Worm (Caenorhabditis elegans): ENCODE data around the gene ztf-20.

ztf-20 gene

DNA sequence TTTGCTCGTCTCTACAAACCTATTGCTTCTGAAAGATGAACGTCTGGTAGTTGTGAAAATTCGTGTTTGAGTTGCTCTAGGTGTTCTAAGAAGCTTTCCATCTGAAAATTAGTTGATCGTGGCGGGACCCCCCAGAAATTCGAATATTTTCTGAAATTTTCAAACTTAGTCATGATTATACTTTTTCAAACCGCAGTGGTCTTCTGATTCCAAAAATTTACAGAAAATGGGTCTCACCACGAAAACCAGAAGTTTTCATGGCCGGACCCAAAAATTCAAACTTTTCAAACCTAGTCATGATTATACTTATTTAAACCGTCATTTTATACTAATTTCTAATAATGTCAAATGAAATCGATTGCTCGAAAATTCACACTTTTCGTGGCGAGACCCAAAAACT is at the start of gene ztf-20:
Gene ztf-20, minus strand, starts transcription at position 101 of the 400 bp plus-strand sequence.
- TF ChIP-seq tab-1 (GFP tag; IDR thresholded peaks at IDR 0.05) (no peak), cog-1 (tag; optimal IDR thresholded peaks at IDR 0.05) (no peak), klf-2 (GFP tag; conservative IDR thresholded peaks at IDR 0.05) (no peak), ztf-29 (GFP tag; IDR thresholded peaks at IDR 0.05) (no peak), ztf-23 (GFP tag; IDR thresholded peaks at IDR 0.05) (no peak), med-1 (GFP tag; optimal IDR thresholded peaks at IDR 0.05; ENCODE audit: insufficient read depth) (no peak), ref-1 (GFP tag; conservative IDR thresholded peaks at IDR 0.05) (no peak), T22C8.4 (GFP tag; IDR thresholded peaks at IDR 0.05) (no peak), flt-1 (GFP tag; IDR thresholded peaks at IDR 0.05) (no peak)

DNA sequence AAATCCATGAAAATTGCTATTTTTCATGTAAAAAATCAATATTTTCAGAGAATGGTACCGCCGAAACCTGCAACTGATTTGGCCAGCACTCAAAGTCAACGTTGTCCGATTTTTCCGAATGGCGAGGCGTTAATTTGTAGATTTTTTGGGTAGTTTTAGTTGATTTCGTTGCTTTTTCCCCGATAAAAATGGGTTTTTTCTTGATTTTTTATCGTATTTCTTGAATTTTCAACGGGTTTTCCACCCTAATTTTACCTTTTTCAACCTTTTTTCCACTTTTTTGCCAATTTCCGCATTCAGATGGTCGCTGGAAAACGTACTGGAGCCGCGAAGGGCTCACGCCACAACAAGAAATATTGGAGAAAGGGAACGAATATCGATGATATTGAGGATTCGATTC is 41.7 kb upstream of the ztf-20 start, which contains the start of gene Y39B6A.33:
Gene Y39B6A.33, plus strand, starts transcription at position 301 of the 400 bp plus-strand sequence.
- no peak for TF ChIP-seq flt-1 (GFP tag; IDR thresholded peaks at IDR 0.05)
- no peak for TF ChIP-seq T22C8.4 (GFP tag; IDR thresholded peaks at IDR 0.05)
- no peak for TF ChIP-seq ztf-29 (GFP tag; IDR thresholded peaks at IDR 0.05)
- no peak for TF ChIP-seq med-1 (GFP tag; optimal IDR thresholded peaks at IDR 0.05; ENCODE audit: insufficient read depth)
- no peak for TF ChIP-seq cog-1 (tag; optimal IDR thresholded peaks at IDR 0.05)
- no peak for TF ChIP-seq ztf-23 (GFP tag; IDR thresholded peaks at IDR 0.05)
- no peak for TF ChIP-seq tab-1 (GFP tag; IDR thresholded peaks at IDR 0.05)
- no peak for TF ChIP-seq klf-2 (GFP tag; conservative IDR thresholded peaks at IDR 0.05)
- TF ChIP-seq ref-1 (GFP tag; conservative IDR thresholded peaks at IDR 0.05): no peak

DNA sequence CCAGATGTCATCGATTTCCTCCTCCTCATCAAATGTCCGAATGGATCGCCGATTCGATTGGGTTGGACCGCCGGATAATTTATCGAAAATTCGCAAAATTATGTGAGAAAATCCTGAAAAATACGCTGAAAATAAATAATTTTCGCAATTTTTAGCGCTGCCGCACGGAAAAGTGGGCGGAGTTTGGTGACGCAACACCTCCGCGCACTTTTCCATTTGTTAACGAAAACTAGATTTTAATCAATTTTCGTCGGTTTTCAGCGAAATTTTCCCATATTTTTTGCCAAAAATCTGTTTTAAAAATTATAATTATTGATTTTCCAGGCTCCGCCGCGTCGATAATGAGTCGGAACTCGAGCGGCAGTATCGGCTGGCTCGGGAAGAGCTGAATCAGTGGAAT is 41.0 kb upstream of the ztf-20 start, which contains the start of gene Y39B6A.34:
Gene Y39B6A.34, plus strand, starts transcription at position 3 of the 400 bp plus-strand sequence.
- TF ChIP-seq cog-1 (tag; optimal IDR thresholded peaks at IDR 0.05) (no peak), tab-1 (GFP tag; IDR thresholded peaks at IDR 0.05) (no peak), klf-2 (GFP tag; conservative IDR thresholded peaks at IDR 0.05) (no peak), ztf-29 (GFP tag; IDR thresholded peaks at IDR 0.05) (no peak), ztf-23 (GFP tag; IDR thresholded peaks at IDR 0.05) (no peak), flt-1 (GFP tag; IDR thresholded peaks at IDR 0.05) (no peak), T22C8.4 (GFP tag; IDR thresholded peaks at IDR 0.05) (no peak), ref-1 (GFP tag; conservative IDR thresholded peaks at IDR 0.05) (no peak), med-1 (GFP tag; optimal IDR thresholded peaks at IDR 0.05; ENCODE audit: insufficient read depth) (no peak)

DNA sequence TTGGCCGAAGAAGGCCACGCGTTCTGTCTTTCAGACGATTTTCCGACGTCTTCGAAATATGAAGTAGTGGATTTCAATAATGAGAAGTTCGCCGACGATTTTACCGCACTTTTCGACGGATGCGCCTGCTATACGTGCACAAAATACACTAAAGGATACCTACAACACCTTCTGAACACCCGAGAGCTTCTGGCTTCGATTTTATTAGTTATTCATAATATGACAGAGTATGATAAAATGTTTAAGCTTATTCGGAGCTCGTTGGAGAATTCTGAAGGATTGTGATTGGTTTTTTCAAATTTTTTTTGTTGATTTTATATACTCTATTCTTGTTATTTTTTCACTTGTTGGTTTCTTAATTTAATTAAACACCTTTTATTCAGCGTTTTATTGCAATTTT is 40.6 kb upstream of the ztf-20 start:
- TF ChIP-seq ref-1 (GFP tag; conservative IDR thresholded peaks at IDR 0.05) (no peak), ztf-23 (GFP tag; IDR thresholded peaks at IDR 0.05) (no peak), flt-1 (GFP tag; IDR thresholded peaks at IDR 0.05) (no peak), T22C8.4 (GFP tag; IDR thresholded peaks at IDR 0.05) (no peak), ztf-29 (GFP tag; IDR thresholded peaks at IDR 0.05) (no peak), med-1 (GFP tag; optimal IDR thresholded peaks at IDR 0.05; ENCODE audit: insufficient read depth) (no peak), tab-1 (GFP tag; IDR thresholded peaks at IDR 0.05) (no peak), cog-1 (tag; optimal IDR thresholded peaks at IDR 0.05) (no peak), klf-2 (GFP tag; conservative IDR thresholded peaks at IDR 0.05) (no peak)

DNA sequence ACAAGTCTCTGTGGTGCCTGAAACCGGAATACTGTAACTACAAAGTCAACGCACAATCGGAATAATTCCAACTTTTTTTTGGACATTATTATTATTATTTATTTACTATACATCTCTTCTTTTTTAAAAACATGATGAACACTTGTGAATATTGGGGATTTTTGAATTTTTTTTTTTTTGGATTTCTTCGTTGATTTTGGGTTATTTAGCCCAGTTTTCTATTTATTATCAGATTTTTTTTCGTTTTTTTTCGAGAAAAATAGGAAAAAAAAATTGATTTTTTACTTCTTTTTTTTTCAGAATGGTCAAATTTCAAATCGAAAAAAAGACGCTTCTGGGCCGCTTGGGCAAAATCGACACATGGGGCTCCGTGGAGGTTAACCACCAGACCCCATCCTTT is 38.1 kb upstream of the ztf-20 start, which contains the start of gene tgt-2:
Gene tgt-2, plus strand, starts transcription at position 301 of the 400 bp plus-strand sequence.
- TF ChIP-seq tab-1 (GFP tag; IDR thresholded peaks at IDR 0.05): no peak
- no peak for TF ChIP-seq T22C8.4 (GFP tag; IDR thresholded peaks at IDR 0.05)
- no peak for TF ChIP-seq ztf-23 (GFP tag; IDR thresholded peaks at IDR 0.05)
- TF ChIP-seq cog-1 (tag; optimal IDR thresholded peaks at IDR 0.05): no peak
- no peak for TF ChIP-seq klf-2 (GFP tag; conservative IDR thresholded peaks at IDR 0.05)

DNA sequence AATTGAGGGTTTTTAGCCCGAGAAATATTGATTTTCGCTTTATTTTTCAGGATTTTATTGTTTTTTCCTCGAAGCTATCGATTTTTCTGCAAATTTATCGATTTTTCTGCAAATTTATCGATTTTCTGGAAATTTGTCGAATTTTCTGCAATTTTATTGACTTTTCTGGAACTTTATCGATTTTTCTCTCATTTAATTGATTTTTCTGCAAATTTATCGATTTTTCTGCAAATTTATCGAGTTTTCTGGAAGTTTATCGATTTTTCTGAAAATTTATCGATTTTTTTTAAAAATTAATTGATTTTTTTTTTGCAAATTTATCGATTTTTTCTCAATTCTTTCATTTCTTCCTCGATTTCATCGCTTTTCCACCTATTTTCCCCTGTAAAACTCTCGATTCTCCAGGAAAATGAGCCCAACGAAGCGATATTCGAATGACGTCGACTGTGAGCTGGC is 33.6 kb upstream of the ztf-20 start, which contains the start of gene gtf-2F2:
Gene gtf-2F2, plus strand, starts transcription at position 406 of the 456 bp plus-strand sequence.
- TF ChIP-seq tab-1 (GFP tag; IDR thresholded peaks at IDR 0.05): no peak
- peak; percentile 87 for TF ChIP-seq T22C8.4 (GFP tag; IDR thresholded peaks at IDR 0.05)
- TF ChIP-seq ztf-23 (GFP tag; IDR thresholded peaks at IDR 0.05): no peak

DNA sequence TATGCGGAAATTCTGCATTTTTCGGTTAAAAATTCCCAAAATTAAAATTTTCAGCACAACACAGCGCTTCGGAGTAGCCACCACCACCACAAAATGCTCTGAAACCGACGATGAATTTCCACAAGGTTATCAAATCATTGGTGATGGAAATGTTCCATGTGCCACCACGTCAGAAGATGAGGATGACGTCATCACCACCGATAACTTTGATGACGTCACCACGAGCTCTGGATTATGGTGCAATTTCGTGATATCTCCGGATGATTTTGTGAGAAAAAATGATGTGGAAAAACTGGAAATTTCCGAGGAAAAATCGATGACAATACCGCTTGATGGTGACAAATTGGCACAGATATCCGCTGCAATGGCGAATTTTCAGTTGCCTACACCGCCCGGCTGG is 33.0 kb upstream of the ztf-20 start:
- no peak for TF ChIP-seq cog-1 (tag; optimal IDR thresholded peaks at IDR 0.05)
- TF ChIP-seq ztf-23 (GFP tag; IDR thresholded peaks at IDR 0.05): no peak
- no peak for TF ChIP-seq ref-1 (GFP tag; conservative IDR thresholded peaks at IDR 0.05)
- no peak for TF ChIP-seq T22C8.4 (GFP tag; IDR thresholded peaks at IDR 0.05)
- no peak for TF ChIP-seq tab-1 (GFP tag; IDR thresholded peaks at IDR 0.05)
- no peak for TF ChIP-seq klf-2 (GFP tag; conservative IDR thresholded peaks at IDR 0.05)
- TF ChIP-seq ztf-29 (GFP tag; IDR thresholded peaks at IDR 0.05): no peak
- no peak for TF ChIP-seq med-1 (GFP tag; optimal IDR thresholded peaks at IDR 0.05; ENCODE audit: insufficient read depth)
- TF ChIP-seq flt-1 (GFP tag; IDR thresholded peaks at IDR 0.05): no peak

DNA sequence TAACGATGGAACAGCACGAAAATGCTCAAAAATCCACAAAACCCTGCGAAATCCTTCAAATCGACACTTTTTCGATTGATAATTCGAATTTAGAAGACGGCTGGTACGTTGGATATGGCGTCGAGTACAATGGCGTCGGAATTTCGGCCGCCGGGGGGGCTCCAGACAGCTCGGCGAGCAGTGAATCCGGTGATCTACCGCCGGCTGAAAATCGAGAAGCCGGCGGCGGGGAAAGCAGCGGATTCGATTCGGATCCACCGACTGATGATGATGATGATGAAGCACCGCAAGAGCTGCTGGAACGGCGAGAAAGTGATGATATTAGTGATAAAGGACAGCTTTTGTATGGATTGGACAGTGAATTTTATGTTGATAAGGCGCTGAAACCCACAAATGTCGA is 31.0 kb upstream of the ztf-20 start:
- TF ChIP-seq ref-1 (GFP tag; conservative IDR thresholded peaks at IDR 0.05): no peak
- no peak for TF ChIP-seq cog-1 (tag; optimal IDR thresholded peaks at IDR 0.05)
- TF ChIP-seq flt-1 (GFP tag; IDR thresholded peaks at IDR 0.05): no peak
- TF ChIP-seq ztf-29 (GFP tag; IDR thresholded peaks at IDR 0.05): no peak
- no peak for TF ChIP-seq T22C8.4 (GFP tag; IDR thresholded peaks at IDR 0.05)
- no peak for TF ChIP-seq med-1 (GFP tag; optimal IDR thresholded peaks at IDR 0.05; ENCODE audit: insufficient read depth)
- no peak for TF ChIP-seq klf-2 (GFP tag; conservative IDR thresholded peaks at IDR 0.05)
- TF ChIP-seq ztf-23 (GFP tag; IDR thresholded peaks at IDR 0.05): no peak
- TF ChIP-seq tab-1 (GFP tag; IDR thresholded peaks at IDR 0.05): no peak

DNA sequence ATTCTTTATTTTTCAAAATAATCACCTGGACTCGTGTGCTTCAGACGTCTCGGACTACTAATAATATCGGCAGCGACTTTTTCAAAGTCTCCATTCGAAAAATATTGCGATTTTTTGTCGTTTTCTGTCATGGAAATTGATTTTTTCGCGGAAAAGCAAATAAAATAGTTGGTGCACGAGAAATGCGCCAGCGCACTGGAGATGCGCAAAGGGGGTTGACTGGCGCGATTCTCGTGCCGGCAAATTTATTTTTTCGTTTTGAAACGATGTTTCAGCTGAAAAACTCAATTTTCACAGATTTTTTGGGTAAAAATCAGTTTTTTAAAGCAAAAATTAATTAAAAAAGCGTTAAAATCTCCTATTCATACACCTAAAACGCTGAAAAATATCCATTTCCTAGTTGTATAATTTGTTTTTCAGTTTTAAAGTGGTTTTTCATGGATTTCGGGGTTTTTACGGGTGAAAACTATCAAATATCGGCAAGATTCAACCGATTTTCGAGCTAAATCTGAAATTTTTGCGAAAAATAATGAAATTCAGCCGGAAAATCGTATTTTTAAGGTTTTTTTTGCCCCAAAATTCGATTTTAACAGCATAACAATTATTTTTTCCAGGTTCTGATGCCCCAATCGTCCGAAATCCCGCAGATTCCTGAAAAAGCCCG is 30.4 kb upstream of the ztf-20 start, which contains the start of the genes reps-1 and Y39B6A.37:
Gene reps-1, minus strand, starts transcription at position 263 of the 664 bp plus-strand sequence.
Gene Y39B6A.37, plus strand, starts transcription at position 614 of the 664 bp plus-strand sequence.
- no peak for TF ChIP-seq ztf-23 (GFP tag; IDR thresholded peaks at IDR 0.05)
- no peak for TF ChIP-seq flt-1 (GFP tag; IDR thresholded peaks at IDR 0.05)
- no peak for TF ChIP-seq ref-1 (GFP tag; conservative IDR thresholded peaks at IDR 0.05)
- no peak for TF ChIP-seq ztf-29 (GFP tag; IDR thresholded peaks at IDR 0.05)
- TF ChIP-seq T22C8.4 (GFP tag; IDR thresholded peaks at IDR 0.05): no peak
- TF ChIP-seq med-1 (GFP tag; optimal IDR thresholded peaks at IDR 0.05; ENCODE audit: insufficient read depth): no peak
- no peak for TF ChIP-seq klf-2 (GFP tag; conservative IDR thresholded peaks at IDR 0.05)
- no peak for TF ChIP-seq cog-1 (tag; optimal IDR thresholded peaks at IDR 0.05)
- TF ChIP-seq tab-1 (GFP tag; IDR thresholded peaks at IDR 0.05): no peak
